Fruit fly (Drosophila melanogaster) whole organism, embryonic: Measurements from ENCODE around the gene CG34001.
A peak's percentile ranks its signal among the peaks of the same experiment; 100 is the strongest.

Experiments used
- CG10147 ChIP-seq: fragments of 200-800 bp; sonication (Bioruptor generic); optimal IDR thresholded peaks from 2 replicates; lab custom pipeline; 2019; ENCODE audit warnings: missing biosample characterization, mild to moderate bottlenecking, missing genetic modification characterization, moderate library complexity
- CG11695 ChIP-seq: fragments of 200-800 bp; sonication (Bioruptor generic); IDR thresholded peaks from 3 replicates; pipeline ENCODE4 v1.3.6; 2022; ENCODE audit warnings: missing biosample characterization, missing genetic modification characterization
- CG12236 ChIP-seq: fragments of 200-800 bp; sonication (Bioruptor generic); optimal IDR thresholded peaks from 2 replicates; lab custom pipeline; 2016; ENCODE audit warnings: missing biosample characterization, missing genetic modification characterization
- CG12769 ChIP-seq: fragments of 200-800 bp; sonication (Bioruptor generic); optimal IDR thresholded peaks from 2 replicates; lab custom pipeline; 2019; ENCODE audit warnings: missing biosample characterization, mild to moderate bottlenecking, missing genetic modification characterization, moderate library complexity
- CG13424 ChIP-seq: fragments of 200-800 bp; sonication (Bioruptor generic); optimal IDR thresholded peaks from 2 replicates; lab custom pipeline; 2019; ENCODE audit warnings: missing biosample characterization, mild to moderate bottlenecking, missing genetic modification characterization, moderate library complexity
- CG14441 ChIP-seq: fragments of 200-800 bp; sonication (Bioruptor generic); IDR thresholded peaks from 2 replicates; pipeline ENCODE4 v1.3.6; 2022; ENCODE audit warnings: missing biosample characterization, missing genetic modification characterization
- CG14965 ChIP-seq: fragments of 200-800 bp; sonication (Bioruptor generic); optimal IDR thresholded peaks from 2 replicates; lab custom pipeline; 2016; ENCODE audit warnings: missing biosample characterization, missing genetic modification characterization, borderline replicate concordance
- CG1603 ChIP-seq: fragments of 200-800 bp; sonication (Bioruptor generic); optimal IDR thresholded peaks from 2 replicates; lab custom pipeline; 2019; ENCODE audit warnings: missing biosample characterization, mild to moderate bottlenecking, missing genetic modification characterization, moderate library complexity
- CG17359 ChIP-seq: fragments of 200-800 bp; sonication (Bioruptor generic); optimal IDR thresholded peaks from 3 replicates; lab custom pipeline; 2018; ENCODE audit warnings: missing biosample characterization, mild to moderate bottlenecking, missing genetic modification characterization, moderate library complexity
- CG33557 ChIP-seq: fragments of 200-800 bp; sonication (Bioruptor generic); optimal IDR thresholded peaks from 2 replicates; lab custom pipeline; 2019; ENCODE audit warnings: missing biosample characterization, mild to moderate bottlenecking, missing genetic modification characterization, moderate library complexity
- CG34376 ChIP-seq: fragments of 200-800 bp; sonication (Bioruptor generic); optimal IDR thresholded peaks from 2 replicates; lab custom pipeline; 2018; ENCODE audit warnings: missing biosample characterization, mild to moderate bottlenecking, missing genetic modification characterization
- CG4404 ChIP-seq: fragments of 200-800 bp; sonication (Bioruptor generic); IDR thresholded peaks from 2 replicates; pipeline ENCODE4 v1.3.6; 2022; ENCODE audit warnings: missing biosample characterization, missing genetic modification characterization
- CG4617 ChIP-seq: fragments of 200-800 bp; sonication (Bioruptor generic); optimal IDR thresholded peaks from 3 replicates; lab custom pipeline; 2016; ENCODE audit warnings: missing biosample characterization, missing genetic modification characterization, borderline replicate concordance
- CG6254 ChIP-seq: fragments of 200-800 bp; sonication (Bioruptor generic); optimal IDR thresholded peaks from 3 replicates; lab custom pipeline; 2017; ENCODE audit warnings: mild to moderate bottlenecking, missing biosample characterization, missing genetic modification reagents, missing genetic modification characterization
- CG7745 ChIP-seq: fragments of 200-800 bp; sonication (Bioruptor generic); optimal IDR thresholded peaks from 2 replicates; lab custom pipeline; 2018; ENCODE audit warnings: missing biosample characterization, mild to moderate bottlenecking, missing genetic modification characterization, moderate library complexity
- CG9215 ChIP-seq: fragments of 200-800 bp; sonication (Bioruptor generic); IDR thresholded peaks from 2 replicates; pipeline ENCODE4 v1.3.6; 2022; ENCODE audit warnings: missing biosample characterization, missing genetic modification characterization
- CG9817 ChIP-seq: fragments of 200-800 bp; sonication (Bioruptor generic); optimal IDR thresholded peaks from 2 replicates; lab custom pipeline; 2018; ENCODE audit warnings: missing biosample characterization, mild to moderate bottlenecking, missing genetic modification characterization, moderate library complexity
- CG9876 ChIP-seq: fragments of 200-800 bp; sonication (Bioruptor generic); optimal IDR thresholded peaks from 2 replicates; lab custom pipeline; 2016; ENCODE audit warnings: missing biosample characterization, missing genetic modification characterization
- Camta ChIP-seq: fragments of 200-800 bp; sonication (Bioruptor generic); optimal IDR thresholded peaks from 2 replicates; lab custom pipeline; 2016; ENCODE audit warnings: missing biosample characterization, missing genetic modification characterization
- Chrac-16 ChIP-seq: fragments of 200-800 bp; sonication (Bioruptor generic); optimal IDR thresholded peaks from 3 replicates; lab custom pipeline; 2016; ENCODE audit warnings: missing biosample characterization, missing genetic modification characterization
- CoRest ChIP-seq: fragments of 200-800 bp; sonication (Bioruptor generic); optimal IDR thresholded peaks from 3 replicates; lab custom pipeline; 2018; ENCODE audit warnings: missing biosample characterization, mild to moderate bottlenecking, missing genetic modification characterization, moderate library complexity
- D ChIP-seq, 2 experiments: fragments of 200-800 bp in 1 of 2; fragments of >200 bp in 1 of 2; sonication (Bioruptor generic) in 1 of 2; optimal IDR thresholded peaks; 2 replicates in 1 of 2; 3 replicates in 1 of 2; lab custom pipeline; 2017; ENCODE audit warnings: mild to moderate bottlenecking in 1 of 2, missing biosample characterization in 1 of 2, missing genetic modification characterization in 1 of 2, missing genetic modification reagents in 1 of 2
- D19B ChIP-seq: fragments of 200-800 bp; sonication (Bioruptor generic); optimal IDR thresholded peaks from 2 replicates; lab custom pipeline; 2017; ENCODE audit warnings: missing biosample characterization, mild to moderate bottlenecking, missing genetic modification characterization
- Dip2 ChIP-seq: fragments of 200-800 bp; sonication (Bioruptor generic); IDR thresholded peaks from 2 replicates; pipeline ENCODE4 v1.3.6; 2022; ENCODE audit warnings: missing biosample characterization, missing genetic modification characterization
- Gsc ChIP-seq: fragments of 200-800 bp; sonication (Bioruptor generic); IDR thresholded peaks from 2 replicates; pipeline ENCODE4 v1.3.6; 2022; ENCODE audit warnings: missing biosample characterization, missing genetic modification characterization
- H15 ChIP-seq: fragments of 200-800 bp; sonication (Bioruptor generic); IDR thresholded peaks from 3 replicates; pipeline ENCODE4 v1.3.6; 2022; ENCODE audit warnings: missing biosample characterization, missing genetic modification characterization
- MTF-1 ChIP-seq: fragments of 200-800 bp; sonication (Bioruptor generic); optimal IDR thresholded peaks from 2 replicates; lab custom pipeline; 2018; ENCODE audit warnings: missing biosample characterization, mild to moderate bottlenecking, missing genetic modification characterization, borderline replicate concordance
- Max ChIP-seq: fragments of 200-800 bp; sonication (Bioruptor generic); optimal IDR thresholded peaks from 2 replicates; lab custom pipeline; 2016; ENCODE audit warnings: missing biosample characterization, mild to moderate bottlenecking, missing genetic modification characterization
- Myb ChIP-seq: fragments of 200-800 bp; sonication (Bioruptor generic); optimal IDR thresholded peaks from 2 replicates; lab custom pipeline; 2016; ENCODE audit warnings: missing biosample characterization, missing genetic modification characterization
- Nf-YA ChIP-seq: fragments of 200-800 bp; sonication (Bioruptor generic); IDR thresholded peaks from 2 replicates; pipeline ENCODE4 v1.3.6; 2022; ENCODE audit warnings: missing biosample characterization, missing genetic modification characterization
- Sin3A ChIP-seq: fragments of >200 bp; optimal IDR thresholded peaks from 2 replicates; lab custom pipeline; 2018
- Taf1 ChIP-seq: fragments of 200-800 bp; sonication (Bioruptor generic); IDR thresholded peaks from 2 replicates; pipeline ENCODE4 v1.3.6; 2022; ENCODE audit warnings: missing biosample characterization, missing genetic modification characterization
- Vsx1 ChIP-seq: fragments of 200-800 bp; sonication (Bioruptor generic); optimal IDR thresholded peaks from 2 replicates; lab custom pipeline; 2017; ENCODE audit warnings: missing biosample characterization, mild to moderate bottlenecking, missing genetic modification characterization, missing genetic modification reagents
- bab2 ChIP-seq: fragments of 200-800 bp; sonication (Bioruptor generic); optimal IDR thresholded peaks from 2 replicates; lab custom pipeline; 2016; ENCODE audit warnings: missing biosample characterization, missing genetic modification characterization
- bbx ChIP-seq: fragments of 200-800 bp; sonication (Bioruptor generic); IDR thresholded peaks from 2 replicates; pipeline ENCODE4 v1.3.6; 2022; ENCODE audit warnings: missing biosample characterization, missing genetic modification characterization; ENCODE audit not compliant: partially characterized antibody
- bcd ChIP-seq: fragments of 200-800 bp; sonication (Bioruptor generic); optimal IDR thresholded peaks from 2 replicates; lab custom pipeline; 2017; ENCODE audit warnings: missing biosample characterization, mild to moderate bottlenecking, missing genetic modification characterization
- croc ChIP-seq: fragments of 200-800 bp; sonication (Bioruptor generic); conservative IDR thresholded peaks from 3 replicates; pipeline ENCODE4 v1.3.6; 2022; ENCODE audit warnings: missing biosample characterization, missing genetic modification characterization
- dati ChIP-seq: fragments of 200-800 bp; sonication (Bioruptor generic); IDR thresholded peaks from 2 replicates; pipeline ENCODE4 v1.3.6; 2022; ENCODE audit warnings: missing biosample characterization, missing genetic modification characterization
- dpn ChIP-seq, 2 experiments: fragments of 200-800 bp; sonication (Bioruptor generic); optimal IDR thresholded peaks; 3 replicates each; lab custom pipeline; 2016; ENCODE audit warnings: missing biosample characterization in 2 of 2, missing genetic modification characterization in 2 of 2
- gfzf ChIP-seq: fragments of 200-800 bp; sonication (Bioruptor generic); optimal IDR thresholded peaks from 2 replicates; lab custom pipeline; 2016; ENCODE audit warnings: missing biosample characterization, mild to moderate bottlenecking, missing genetic modification characterization, moderate library complexity
- gt ChIP-seq: fragments of 200-800 bp; sonication (Bioruptor generic); IDR thresholded peaks from 2 replicates; pipeline ENCODE4 v1.3.6; 2022; ENCODE audit warnings: missing biosample characterization, missing genetic modification characterization
- kah ChIP-seq: fragments of 200-800 bp; sonication (Bioruptor generic); optimal IDR thresholded peaks from 2 replicates; lab custom pipeline; 2018; ENCODE audit warnings: missing biosample characterization, mild to moderate bottlenecking, missing genetic modification characterization
- kay ChIP-seq: fragments of 200-800 bp; sonication (Bioruptor generic); optimal IDR thresholded peaks from 2 replicates; lab custom pipeline; 2016; ENCODE audit warnings: missing biosample characterization, missing genetic modification characterization
- knrl ChIP-seq: fragments of 200-800 bp; sonication (Bioruptor generic); IDR thresholded peaks from 3 replicates; pipeline ENCODE4 v1.3.6; 2022; ENCODE audit warnings: missing biosample characterization, missing genetic modification characterization; ENCODE audit not compliant: partially characterized antibody
- lmd ChIP-seq: fragments of 200-800 bp; sonication (Bioruptor generic); IDR thresholded peaks from 2 replicates; pipeline ENCODE4 v1.3.6; 2022; ENCODE audit warnings: missing biosample characterization, missing genetic modification characterization
- nom ChIP-seq: fragments of 200-800 bp; sonication (Bioruptor generic); optimal IDR thresholded peaks from 2 replicates; lab custom pipeline; 2017; ENCODE audit warnings: missing biosample characterization, missing genetic modification characterization, mild to moderate bottlenecking, moderate library complexity, missing genetic modification reagents
- otp ChIP-seq: fragments of 200-800 bp; sonication (Bioruptor generic); IDR thresholded peaks from 3 replicates; pipeline ENCODE4, ENCODE4 v1.3.6; 2022; ENCODE audit warnings: missing biosample characterization, missing genetic modification characterization
- pb ChIP-seq: fragments of 200-800 bp; sonication (Bioruptor generic); optimal IDR thresholded peaks from 3 replicates; lab custom pipeline; 2016; ENCODE audit warnings: missing biosample characterization, missing genetic modification characterization
- wdn ChIP-seq: fragments of 200-800 bp; sonication (Bioruptor generic); IDR thresholded peaks from 2 replicates; pipeline ENCODE4 v1.3.6; 2022; ENCODE audit warnings: missing biosample characterization, missing genetic modification characterization
- z ChIP-seq: fragments of 200-800 bp; sonication (Bioruptor generic); IDR thresholded peaks from 3 replicates; pipeline ENCODE4 v1.3.6; 2022; ENCODE audit warnings: missing biosample characterization, missing genetic modification characterization
- zf30C ChIP-seq: fragments of 200-800 bp; sonication (Bioruptor generic); optimal IDR thresholded peaks from 3 replicates; lab custom pipeline; 2018; ENCODE audit warnings: missing biosample characterization, mild to moderate bottlenecking, missing genetic modification characterization

The CG34001 gene

DNA sequence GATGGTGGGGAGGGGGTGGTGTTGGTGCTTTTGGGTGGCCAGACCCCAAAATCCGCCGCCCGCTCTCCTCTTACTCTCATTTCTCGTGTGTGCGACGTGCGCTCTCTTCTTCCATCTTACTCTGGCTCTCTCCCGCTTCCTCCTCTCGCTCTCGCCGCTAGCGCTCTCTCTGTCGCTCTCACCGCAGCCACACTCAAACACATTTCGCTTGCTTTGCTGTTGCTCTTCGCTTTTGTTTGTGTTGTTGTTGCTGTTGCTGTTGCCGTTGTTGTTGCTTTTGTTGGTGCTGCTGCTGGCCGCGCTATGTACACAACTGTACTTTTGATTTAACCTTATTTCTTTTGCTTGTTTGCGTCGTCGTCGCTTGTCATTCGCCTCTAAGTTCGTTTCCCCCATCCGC is 50.9 kb downstream of the CG34001 start (continued):
- TF ChIP-seq zf30C (GFP tag; lab: Kevin White, UChicago), result no peak
- TF ChIP-seq z (GFP tag; lab: Robert Waterston, UW), result peak; percentile 54; the same call in 1 of the 3 replicates
- no peak for TF ChIP-seq Nf-YA (GFP tag; lab: Robert Waterston, UW)
- no peak for TF ChIP-seq CG9876 (GFP tag; lab: Kevin White, UChicago)
- no peak for TF ChIP-seq CG7745
- no peak for TF ChIP-seq kah (GFP tag; lab: Kevin White, UChicago)
- no peak for TF ChIP-seq CG17359 (tag; lab: Kevin White, UChicago)
- no peak for TF ChIP-seq gfzf (GFP tag; lab: Kevin White, UChicago)
- no peak for TF ChIP-seq Max (GFP tag; lab: Kevin White, UChicago)
- TF ChIP-seq H15 (GFP tag; lab: Robert Waterston, UW), result no peak
- no peak for TF ChIP-seq Dip2 (GFP tag; lab: Robert Waterston, UW)
- TF ChIP-seq CG14965 (GFP tag; lab: Kevin White, UChicago), result no peak
- TF ChIP-seq Chrac-16 (GFP tag; lab: Kevin White, UChicago), result no peak
- TF ChIP-seq MTF-1, result no peak
- TF ChIP-seq croc (GFP tag; lab: Robert Waterston, UW), result no peak
- TF ChIP-seq CG12769 (tag; lab: Kevin White, UChicago), result no peak
- no peak for TF ChIP-seq Vsx1 (GFP tag; lab: Kevin White, UChicago)
- TF ChIP-seq CG12236, result no peak
- TF ChIP-seq CG13424 (tag; lab: Kevin White, UChicago), result no peak
- TF ChIP-seq D19B (GFP tag; lab: Kevin White, UChicago), result no peak
- no peak; the same call in 2 of the 3 replicates for TF ChIP-seq otp (GFP tag; lab: Robert Waterston, UW)
- no peak for TF ChIP-seq CG4404 (GFP tag; lab: Robert Waterston, UW)
- TF ChIP-seq dpn (GFP tag; optimal IDR thresholded peaks at IDR 0.05; lab: Kevin White, UChicago), result no peak
- TF ChIP-seq CG9215 (GFP tag; lab: Robert Waterston, UW), result no peak
- no peak for TF ChIP-seq kay (GFP tag; lab: Kevin White, UChicago)
- no peak for TF ChIP-seq gt (GFP tag; lab: Robert Waterston, UW)
- no peak for TF ChIP-seq Sin3A (lab: Kevin White, UChicago)
- no peak for TF ChIP-seq CG4617
- TF ChIP-seq lmd (GFP tag; lab: Robert Waterston, UW), result no peak
- TF ChIP-seq CG10147 (GFP tag; lab: Kevin White, UChicago), result no peak
- TF ChIP-seq CG33557, result no peak
- TF ChIP-seq CG11695 (GFP tag; lab: Robert Waterston, UW), result 0 out of 3 replicates have a peak, but pooled peaks have one; percentile 7
- TF ChIP-seq knrl (GFP tag; lab: Robert Waterston, UW), result no peak
- TF ChIP-seq CG1603 (tag; lab: Kevin White, UChicago), result no peak
- TF ChIP-seq CoRest (tag; lab: Kevin White, UChicago), result no peak
- no peak; the same call in 1 of the 2 replicates for TF ChIP-seq bbx
- TF ChIP-seq CG6254 (GFP tag; lab: Kevin White, UChicago), result no peak
- TF ChIP-seq nom, result peak; percentile 23
- no peak for TF ChIP-seq Taf1 (GFP tag; lab: Robert Waterston, UW)
- TF ChIP-seq pb (GFP tag; lab: Kevin White, UChicago), result no peak
- no peak for TF ChIP-seq dati (GFP tag; lab: Robert Waterston, UW)
- no peak for TF ChIP-seq Myb (GFP tag; lab: Kevin White, UChicago)
- TF ChIP-seq bab2, result no peak
- TF ChIP-seq D (optimal IDR thresholded peaks at IDR 0.05; lab: Kevin White, UChicago), result no peak
- TF ChIP-seq D (GFP tag; optimal IDR thresholded peaks at IDR 0.05; lab: Kevin White, UChicago), result no peak
- TF ChIP-seq Camta (GFP tag; lab: Kevin White, UChicago), result no peak
- TF ChIP-seq wdn (GFP tag; lab: Robert Waterston, UW), result peak; percentile 49; the same call in 1 of the 2 replicates
- TF ChIP-seq Gsc (GFP tag; lab: Robert Waterston, UW), result no peak
- no peak for TF ChIP-seq CG14441
- TF ChIP-seq CG9817 (tag; lab: Kevin White, UChicago), result no peak
- TF ChIP-seq bcd (GFP tag; lab: Kevin White, UChicago), result no peak
- TF ChIP-seq CG34376, result no peak
